Worm (Caenorhabditis elegans): ENCODE measurements around the gene F54B3.4.

DNA sequence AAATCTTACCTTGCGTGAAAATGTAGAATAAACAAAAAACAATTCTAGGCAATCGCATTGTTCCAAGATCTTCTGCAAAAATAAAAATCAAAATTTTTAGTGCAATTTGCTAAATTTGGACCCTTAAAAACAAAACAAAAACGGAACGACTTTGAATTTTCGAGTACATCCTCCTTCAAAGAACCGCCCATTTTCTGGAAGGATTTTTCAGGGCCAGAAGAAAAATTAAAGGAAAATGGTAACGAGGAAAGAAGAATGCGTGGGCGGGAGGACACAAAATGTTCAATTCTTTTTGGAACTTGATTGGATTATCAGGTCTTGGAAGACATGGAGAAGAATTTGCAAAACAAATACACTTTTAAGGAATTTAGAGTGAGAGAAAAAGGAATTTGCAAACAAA, at the start of gene F54B3.4:
- TF ChIP-seq sea-1 (GFP tag; conservative IDR thresholded peaks at IDR 0.05) (no peak), ama-1 (optimal IDR thresholded peaks at IDR 0.05) (no peak), flt-1 (GFP tag; IDR thresholded peaks at IDR 0.05) (no peak)
